Fruit fly (Drosophila melanogaster): Measurements from ENCODE around the gene TM9SF3.

- TF ChIP-seq CG12605 (GFP tag; IDR thresholded peaks at IDR 0.05) (no peak), fd96Ca (GFP tag; IDR thresholded peaks at IDR 0.05) (no peak), CG13204 (GFP tag; optimal IDR thresholded peaks at IDR 0.05) (no peak), CG34367 (tag; optimal IDR thresholded peaks at IDR 0.05) (peak; percentile 1), CG4496 (GFP tag; IDR thresholded peaks at IDR 0.05) (0 out of 3 replicates have a peak, but pooled peaks have one; percentile 55), CG10348 (GFP tag; IDR thresholded peaks at IDR 0.05) (no peak), EcR (GFP tag; optimal IDR thresholded peaks at IDR 0.05) (no peak), Pif1B (GFP tag; optimal IDR thresholded peaks at IDR 0.05) (peak; percentile 56), Ets98B (GFP tag; IDR thresholded peaks at IDR 0.05) (no peak), CG32121 (GFP tag; IDR thresholded peaks at IDR 0.05) (no peak; the same call in 1 of the 2 replicates), Pif1A (GFP tag; optimal IDR thresholded peaks at IDR 0.05) (no peak), CG9948 (tag; optimal IDR thresholded peaks at IDR 0.05) (peak; percentile 27)
Measured at dm6 chr3L:5554377-5554776, 49.4 kb downstream of the TM9SF3 start.
